Fruit fly (Drosophila melanogaster) whole organism, embryonic: ENCODE results near the gene NFAT.

Source experiments
- Ada2b ChIP-seq: fragments of 200-800 bp; sonication (Bioruptor generic); IDR thresholded peaks from 2 replicates; pipeline ENCODE4 v1.3.6; 2022; ENCODE audit warnings: missing biosample characterization, missing genetic modification characterization
- Asciz ChIP-seq: fragments of 200-800 bp; sonication (Bioruptor generic); optimal IDR thresholded peaks from 2 replicates; lab custom pipeline; 2017; ENCODE audit warnings: missing biosample characterization, mild to moderate bottlenecking, missing genetic modification characterization, missing genetic modification reagents
- Blimp-1 ChIP-seq: fragments of 200-800 bp; sonication (Bioruptor generic); optimal IDR thresholded peaks from 3 replicates; lab custom pipeline; 2018; ENCODE audit warnings: missing biosample characterization, missing genetic modification characterization, mild to moderate bottlenecking, moderate library complexity, missing genetic modification reagents
- CG10431 ChIP-seq: fragments of 200-800 bp; sonication (Bioruptor generic); optimal IDR thresholded peaks from 3 replicates; lab custom pipeline; 2018; ENCODE audit warnings: missing biosample characterization, mild to moderate bottlenecking, missing genetic modification characterization
- CG10959 ChIP-seq: fragments of 200-800 bp; sonication (Bioruptor generic); IDR thresholded peaks from 2 replicates; pipeline ENCODE4 v1.3.6; 2022; ENCODE audit warnings: missing biosample characterization, missing genetic modification characterization
- CG10979 ChIP-seq: fragments of 200-800 bp; sonication (Bioruptor generic); optimal IDR thresholded peaks from 2 replicates; lab custom pipeline; 2018; ENCODE audit warnings: missing biosample characterization, mild to moderate bottlenecking, missing genetic modification characterization, moderate library complexity
- CG11695 ChIP-seq: fragments of 200-800 bp; sonication (Bioruptor generic); IDR thresholded peaks from 3 replicates; pipeline ENCODE4 v1.3.6; 2022; ENCODE audit warnings: missing biosample characterization, missing genetic modification characterization
- CG12104 ChIP-seq: fragments of 200-800 bp; sonication (Bioruptor generic); optimal IDR thresholded peaks from 3 replicates; lab custom pipeline; 2016; ENCODE audit warnings: missing biosample characterization, missing genetic modification characterization
- CG13123 ChIP-seq: fragments of 200-800 bp; sonication (Bioruptor generic); optimal IDR thresholded peaks from 2 replicates; lab custom pipeline; 2016; ENCODE audit warnings: missing biosample characterization, missing genetic modification characterization
- CG15601 ChIP-seq: fragments of 200-800 bp; sonication (Bioruptor generic); optimal IDR thresholded peaks from 3 replicates; lab custom pipeline; 2019; ENCODE audit warnings: missing biosample characterization, mild to moderate bottlenecking, missing genetic modification characterization, moderate library complexity
- CG15696 ChIP-seq: fragments of 200-800 bp; sonication (Bioruptor generic); optimal IDR thresholded peaks from 2 replicates; lab custom pipeline; 2019; ENCODE audit warnings: missing biosample characterization, mild to moderate bottlenecking, missing genetic modification characterization, moderate library complexity
- CG17359 ChIP-seq: fragments of 200-800 bp; sonication (Bioruptor generic); optimal IDR thresholded peaks from 3 replicates; lab custom pipeline; 2018; ENCODE audit warnings: missing biosample characterization, mild to moderate bottlenecking, missing genetic modification characterization, moderate library complexity
- CG18764 ChIP-seq: fragments of 200-800 bp; sonication (Bioruptor generic); optimal IDR thresholded peaks from 3 replicates; lab custom pipeline; 2016; ENCODE audit warnings: missing biosample characterization, missing genetic modification characterization
- CG2202 ChIP-seq: fragments of 200-800 bp; sonication (Bioruptor generic); optimal IDR thresholded peaks from 2 replicates; lab custom pipeline; 2018; ENCODE audit warnings: missing biosample characterization, mild to moderate bottlenecking, missing genetic modification characterization
- CG2678 ChIP-seq: fragments of 200-800 bp; sonication (Bioruptor generic); optimal IDR thresholded peaks from 3 replicates; lab custom pipeline; 2019; ENCODE audit warnings: missing biosample characterization, mild to moderate bottlenecking, missing genetic modification characterization, moderate library complexity
- CG32532 ChIP-seq: fragments of 200-800 bp; sonication (Bioruptor generic); IDR thresholded peaks from 2 replicates; pipeline ENCODE4 v1.3.6; 2022; ENCODE audit warnings: missing biosample characterization, missing genetic modification characterization
- CG4730 ChIP-seq: fragments of 200-800 bp; sonication (Bioruptor generic); IDR thresholded peaks from 2 replicates; pipeline ENCODE4 v1.3.6; 2022; ENCODE audit warnings: missing biosample characterization, missing genetic modification characterization
- CG6765 ChIP-seq: fragments of 200-800 bp; sonication (Bioruptor generic); optimal IDR thresholded peaks from 3 replicates; lab custom pipeline; 2017; ENCODE audit warnings: missing biosample characterization, mild to moderate bottlenecking, missing genetic modification characterization
- CG6854 ChIP-seq: fragments of 200-800 bp; sonication (Bioruptor generic); optimal IDR thresholded peaks from 3 replicates; lab custom pipeline; 2017; ENCODE audit warnings: missing biosample characterization, mild to moderate bottlenecking, missing genetic modification characterization
- CG8359 ChIP-seq: fragments of 200-800 bp; sonication (Bioruptor generic); optimal IDR thresholded peaks from 2 replicates; lab custom pipeline; 2017; ENCODE audit warnings: missing biosample characterization, mild to moderate bottlenecking, missing genetic modification characterization, borderline replicate concordance
- CG8765 ChIP-seq: fragments of 200-800 bp; sonication (Bioruptor generic); IDR thresholded peaks from 2 replicates; pipeline ENCODE4 v1.3.6; 2022; ENCODE audit warnings: missing biosample characterization, missing genetic modification characterization
- CG9437 ChIP-seq: fragments of 200-800 bp; sonication (Bioruptor generic); optimal IDR thresholded peaks from 2 replicates; lab custom pipeline; 2018; ENCODE audit warnings: missing biosample characterization, mild to moderate bottlenecking, missing genetic modification characterization
- Camta ChIP-seq: fragments of 200-800 bp; sonication (Bioruptor generic); optimal IDR thresholded peaks from 2 replicates; lab custom pipeline; 2016; ENCODE audit warnings: missing biosample characterization, missing genetic modification characterization
- D19A ChIP-seq: fragments of 200-800 bp; optimal IDR thresholded peaks from 3 replicates; lab custom pipeline; 2019; ENCODE audit warnings: missing biosample characterization, mild to moderate bottlenecking, missing genetic modification characterization, moderate library complexity
- Doc3 ChIP-seq: fragments of 200-800 bp; sonication (Bioruptor generic); IDR thresholded peaks from 3 replicates; pipeline ENCODE4 v1.3.6; 2022; ENCODE audit warnings: missing biosample characterization, missing genetic modification characterization; ENCODE audit not compliant: partially characterized antibody
- Dref ChIP-seq: fragments of 200-800 bp; sonication (Bioruptor generic); IDR thresholded peaks from 2 replicates; pipeline ENCODE4 v1.3.6; 2022; ENCODE audit warnings: missing biosample characterization, missing genetic modification characterization
- Ets65A ChIP-seq: fragments of 200-800 bp; sonication (Bioruptor generic); peaks from one replicate; lab custom pipeline; 2016; ENCODE audit warnings: missing biosample characterization, missing genetic modification characterization
- Hmr ChIP-seq: fragments of 200-800 bp; sonication (Bioruptor generic); optimal IDR thresholded peaks from 3 replicates; lab custom pipeline; 2017; ENCODE audit warnings: mild to moderate bottlenecking, missing biosample characterization, missing genetic modification reagents, missing genetic modification characterization
- Hr3 ChIP-seq: fragments of 200-800 bp; sonication (Bioruptor generic); optimal IDR thresholded peaks from 3 replicates; lab custom pipeline; 2016; ENCODE audit warnings: missing biosample characterization, missing genetic modification characterization
- Hr39 ChIP-seq: fragments of >200 bp; optimal IDR thresholded peaks from 2 replicates; lab custom pipeline; 2017
- Lpt ChIP-seq: fragments of >200 bp; optimal IDR thresholded peaks from 2 replicates; lab custom pipeline; 2018; ENCODE audit warnings: missing biosample characterization, missing genetic modification characterization
- MESR4 ChIP-seq: fragments of 200-800 bp; sonication (Bioruptor generic); optimal IDR thresholded peaks from 2 replicates; lab custom pipeline; 2018; ENCODE audit warnings: missing biosample characterization, mild to moderate bottlenecking, missing genetic modification characterization, moderate library complexity
- Rfx ChIP-seq: fragments of 200-800 bp; sonication (Bioruptor generic); IDR thresholded peaks from 2 replicates; pipeline ENCODE4 v1.3.6; 2022; ENCODE audit warnings: missing biosample characterization, missing genetic modification characterization
- Spps ChIP-seq: fragments of 200-800 bp; sonication (Bioruptor generic); optimal IDR thresholded peaks from 2 replicates; lab custom pipeline; 2018; ENCODE audit warnings: missing biosample characterization, mild to moderate bottlenecking, missing genetic modification characterization
- al ChIP-seq: fragments of 200-800 bp; sonication (Bioruptor generic); IDR thresholded peaks from 2 replicates; pipeline ENCODE4 v1.3.6; 2022; ENCODE audit warnings: missing biosample characterization, missing genetic modification characterization
- ap ChIP-seq: fragments of 200-800 bp; sonication (Bioruptor generic); IDR thresholded peaks from 2 replicates; pipeline ENCODE4 v1.3.6; 2022; ENCODE audit warnings: missing biosample characterization, missing genetic modification characterization
- bowl ChIP-seq: fragments of 200-800 bp; sonication (Bioruptor generic); IDR thresholded peaks from 2 replicates; pipeline ENCODE4 v1.3.6; 2022; ENCODE audit warnings: missing biosample characterization, missing genetic modification characterization
- fd102C ChIP-seq: fragments of 200-800 bp; sonication (Bioruptor generic); optimal IDR thresholded peaks from 2 replicates; lab custom pipeline; 2018; ENCODE audit warnings: missing biosample characterization, mild to moderate bottlenecking, missing genetic modification characterization, moderate library complexity
- grn ChIP-seq: fragments of 200-800 bp; sonication (Bioruptor generic); optimal IDR thresholded peaks from 3 replicates; lab custom pipeline; 2017; ENCODE audit warnings: missing biosample characterization, missing genetic modification characterization
- gsb ChIP-seq: fragments of 200-800 bp; sonication (Bioruptor generic); IDR thresholded peaks from 2 replicates; pipeline ENCODE4 v1.3.6; 2022; ENCODE audit warnings: missing biosample characterization, missing genetic modification characterization
- hb ChIP-seq: fragments of 200-800 bp; sonication (Bioruptor generic); IDR thresholded peaks from 3 replicates; pipeline ENCODE4 v1.3.6; 2022; ENCODE audit warnings: missing biosample characterization, missing genetic modification characterization; ENCODE audit not compliant: partially characterized antibody
- ind ChIP-seq: fragments of 200-800 bp; sonication (Bioruptor generic); optimal IDR thresholded peaks from 3 replicates; lab custom pipeline; 2016; ENCODE audit warnings: missing biosample characterization, missing genetic modification characterization
- mirr ChIP-seq: fragments of 200-800 bp; sonication (Bioruptor generic); optimal IDR thresholded peaks from 3 replicates; lab custom pipeline; 2018; ENCODE audit warnings: missing biosample characterization, mild to moderate bottlenecking, missing genetic modification characterization
- onecut ChIP-seq: fragments of 200-800 bp; sonication (Bioruptor generic); IDR thresholded peaks from 2 replicates; pipeline ENCODE4 v1.3.6; 2022; ENCODE audit warnings: missing biosample characterization, missing genetic modification characterization
- pho ChIP-seq: fragments of 200-800 bp; sonication (Bioruptor generic); optimal IDR thresholded peaks from 2 replicates; lab custom pipeline; 2016; ENCODE audit warnings: missing biosample characterization, missing genetic modification characterization
- psq ChIP-seq: fragments of 200-800 bp; sonication (Bioruptor generic); optimal IDR thresholded peaks from 2 replicates; lab custom pipeline; 2017; ENCODE audit warnings: missing biosample characterization, missing genetic modification characterization
- sd ChIP-seq: fragments of 200-800 bp; sonication (Bioruptor generic); optimal IDR thresholded peaks from 3 replicates; lab custom pipeline; 2018; ENCODE audit warnings: missing biosample characterization, mild to moderate bottlenecking, missing genetic modification characterization, moderate library complexity
- shn ChIP-seq: fragments of 200-800 bp; sonication (Bioruptor generic); optimal IDR thresholded peaks from 3 replicates; lab custom pipeline; 2016; ENCODE audit warnings: missing biosample characterization, missing genetic modification characterization
- tll ChIP-seq, 2 experiments: fragments of 200-800 bp in 1 of 2; fragments of >200 bp in 1 of 2; sonication (Bioruptor generic) in 1 of 2; optimal IDR thresholded peaks; 2 replicates each; lab custom pipeline; 2017 to 2019; ENCODE audit warnings: missing biosample characterization in 2 of 2, missing genetic modification characterization in 2 of 2, mild to moderate bottlenecking in 1 of 2, moderate library complexity in 1 of 2
- toy ChIP-seq: fragments of 200-800 bp; sonication (Bioruptor generic); IDR thresholded peaks from 2 replicates; pipeline ENCODE4 v1.3.6; 2022; ENCODE audit warnings: missing biosample characterization, missing genetic modification characterization
- ttk ChIP-seq: fragments of 200-800 bp; sonication (Bioruptor generic); IDR thresholded peaks from 2 replicates; pipeline ENCODE4 v2.1.2; 2022; ENCODE audit warnings: missing biosample characterization, missing genetic modification characterization
- wek ChIP-seq: fragments of 200-800 bp; sonication (Bioruptor generic); optimal IDR thresholded peaks from 3 replicates; lab custom pipeline; 2018; ENCODE audit warnings: missing biosample characterization, mild to moderate bottlenecking, missing genetic modification characterization, moderate library complexity

NFAT gene

DNA sequence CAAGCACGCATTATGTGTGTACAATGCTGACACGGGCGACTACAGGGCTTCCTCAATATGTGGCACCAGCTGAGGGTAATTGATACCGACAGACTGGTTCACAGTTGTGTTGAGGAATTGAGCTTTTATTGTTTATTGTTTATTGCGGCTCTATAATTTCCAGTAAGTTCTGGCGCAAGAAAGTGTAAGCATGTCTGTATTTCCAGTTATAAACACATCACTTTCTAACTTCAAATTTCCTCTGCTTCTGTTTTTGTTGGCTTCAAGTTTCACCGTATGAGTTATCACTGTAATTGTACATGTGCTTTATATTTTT, 2.0 kb downstream of the NFAT start (continued):
- TF ChIP-seq CG11695 (GFP tag; lab: Robert Waterston, UW): peak; percentile 78
- TF ChIP-seq CG8359 (GFP tag; lab: Kevin White, UChicago): peak; percentile 45
- no peak for TF ChIP-seq Dref (GFP tag; lab: Robert Waterston, UW)
- TF ChIP-seq Lpt (GFP tag; lab: Kevin White, UChicago): no peak
- peak; percentile 41 for TF ChIP-seq Asciz (GFP tag; lab: Kevin White, UChicago)
- peak; percentile 69 for TF ChIP-seq sd (tag; lab: Kevin White, UChicago)
- TF ChIP-seq CG8765: no peak
- TF ChIP-seq Doc3 (GFP tag; lab: Robert Waterston, UW): no peak
- peak; percentile 75 for TF ChIP-seq CG17359 (tag; lab: Kevin White, UChicago)
- peak; percentile 81 for TF ChIP-seq Ada2b (GFP tag; lab: Robert Waterston, UW)
- no peak for TF ChIP-seq hb (GFP tag; lab: Robert Waterston, UW)
- TF ChIP-seq ap (GFP tag; lab: Robert Waterston, UW): peak; percentile 48
- peak; percentile 84 for TF ChIP-seq shn (GFP tag; lab: Kevin White, UChicago)
- TF ChIP-seq CG4730 (GFP tag; lab: Robert Waterston, UW): peak; percentile 50; the same call in 1 of the 2 replicates
- TF ChIP-seq D19A (tag; lab: Kevin White, UChicago): peak; percentile 57
- peak; percentile 70 for TF ChIP-seq Blimp-1 (GFP tag; lab: Kevin White, UChicago)
- no peak for TF ChIP-seq CG2202 (tag; lab: Kevin White, UChicago)
- peak; percentile 86 for TF ChIP-seq CG2678 (tag; lab: Kevin White, UChicago)
- TF ChIP-seq bowl (GFP tag; lab: Robert Waterston, UW): no peak
- peak; percentile 82 for TF ChIP-seq ind
- TF ChIP-seq tll (GFP tag; optimal IDR thresholded peaks at IDR 0.05; lab: Kevin White, UChicago): no peak
- TF ChIP-seq al: peak; percentile 67
- TF ChIP-seq psq (GFP tag; lab: Kevin White, UChicago): no peak
- peak; percentile 4 for TF ChIP-seq CG15601 (tag; lab: Kevin White, UChicago)
- peak; percentile 29 for TF ChIP-seq CG15696 (tag; lab: Kevin White, UChicago)
- TF ChIP-seq pho (GFP tag; lab: Kevin White, UChicago): peak; percentile 77
- no peak for TF ChIP-seq Hr39 (lab: Kevin White, UChicago)
- peak; percentile 49 for TF ChIP-seq onecut (GFP tag; lab: Robert Waterston, UW)
- TF ChIP-seq Rfx (GFP tag; lab: Robert Waterston, UW): peak; percentile 91
- TF ChIP-seq Spps (tag; lab: Kevin White, UChicago): no peak
- TF ChIP-seq CG6854: peak; percentile 46
- peak; percentile 66 for TF ChIP-seq CG12104 (GFP tag; lab: Kevin White, UChicago)
- no peak for TF ChIP-seq grn (GFP tag; lab: Kevin White, UChicago)
- TF ChIP-seq CG9437 (GFP tag; lab: Kevin White, UChicago): peak; percentile 68
- no peak for TF ChIP-seq wek (GFP tag; lab: Kevin White, UChicago)
- no peak for TF ChIP-seq CG10959 (GFP tag; lab: Robert Waterston, UW)
- TF ChIP-seq Ets65A (GFP tag; lab: Kevin White, UChicago): peak; percentile 70
- TF ChIP-seq CG10431 (GFP tag; lab: Kevin White, UChicago): no peak
- TF ChIP-seq mirr (GFP tag; lab: Kevin White, UChicago): peak; percentile 62
- peak; percentile 60 for TF ChIP-seq CG18764 (GFP tag; lab: Kevin White, UChicago)
- TF ChIP-seq CG32532 (GFP tag; lab: Robert Waterston, UW): peak; percentile 85
- TF ChIP-seq Hr3 (GFP tag; lab: Kevin White, UChicago): peak; percentile 67
- TF ChIP-seq ttk (GFP tag; lab: Robert Waterston, UW): peak; percentile 45; the same call in 1 of the 2 replicates
- TF ChIP-seq Camta (GFP tag; lab: Kevin White, UChicago): peak; percentile 55
- no peak for TF ChIP-seq fd102C (GFP tag; lab: Kevin White, UChicago)
- no peak for TF ChIP-seq toy (GFP tag; lab: Robert Waterston, UW)
- TF ChIP-seq CG13123 (GFP tag; lab: Kevin White, UChicago): peak; percentile 8
- 0 out of 2 replicates have a peak, but pooled peaks have one; percentile 38 for TF ChIP-seq gsb (GFP tag; lab: Robert Waterston, UW)
- TF ChIP-seq Hmr (GFP tag; lab: Kevin White, UChicago): peak; percentile 84
- TF ChIP-seq CG6765: peak; percentile 67
- TF ChIP-seq CG10979: peak; percentile 62
- no peak for TF ChIP-seq MESR4 (GFP tag; lab: Kevin White, UChicago)
